Worm (Caenorhabditis elegans) whole organism, midembryonic: ENCODE results near the gene sqst-2.

Experiments used
- T22C8.4 ChIP-seq: fragments of 200-800 bp; sonication (Bioruptor generic); IDR thresholded peaks from 2 replicates; pipeline ENCODE4 v1.3.6; 2022; ENCODE audit warnings: missing genetic modification characterization, missing compliant biosample characterization
- cog-1 ChIP-seq: sonication (generic microtip); optimal IDR thresholded peaks from 2 replicates; lab custom pipeline; 2016; ENCODE audit warnings: missing genetic modification characterization, missing compliant biosample characterization
- ref-1 ChIP-seq: fragments of 200-800 bp; sonication (Bioruptor generic); conservative IDR thresholded peaks from 2 replicates; pipeline ENCODE4 v1.3.6; 2022; ENCODE audit warnings: missing genetic modification reagents, missing genetic modification characterization, missing compliant biosample characterization
- tab-1 ChIP-seq: fragments of 200-800 bp; sonication (Bioruptor generic); IDR thresholded peaks from 2 replicates; pipeline ENCODE4 v1.3.6; 2022; ENCODE audit warnings: missing genetic modification characterization, missing compliant biosample characterization

- no peak for TF ChIP-seq cog-1
- TF ChIP-seq tab-1 (GFP tag; lab: Robert Waterston, UW), result no peak
- no peak for TF ChIP-seq T22C8.4
- TF ChIP-seq ref-1 (GFP tag; lab: Robert Waterston, UW), result no peak
Measured at ce11 chrIV:7325698-7326097, 3.1 kb downstream of the sqst-2 start.
